Worm (Caenorhabditis elegans) whole organism, midembryonic: ENCODE data around the gene F19B10.5.

ENCODE experiments used
- T22C8.4 ChIP-seq: fragments of 200-800 bp; sonication (Bioruptor generic); IDR thresholded peaks from 2 replicates; pipeline ENCODE4 v1.3.6; 2022; ENCODE audit warnings: missing genetic modification characterization, missing compliant biosample characterization
- cog-1 ChIP-seq: sonication (generic microtip); optimal IDR thresholded peaks from 2 replicates; lab custom pipeline; 2016; ENCODE audit warnings: missing genetic modification characterization, missing compliant biosample characterization
- flt-1 ChIP-seq: fragments of 200-800 bp; sonication (Bioruptor generic); IDR thresholded peaks from 2 replicates; pipeline ENCODE4 v1.3.6; 2022; ENCODE audit warnings: missing genetic modification characterization, missing compliant biosample characterization
- klf-2 ChIP-seq: fragments of 200-800 bp; sonication (Bioruptor generic); conservative IDR thresholded peaks from 2 replicates; pipeline ENCODE4 v1.3.6; 2022; ENCODE audit warnings: missing genetic modification reagents, missing genetic modification characterization, missing compliant biosample characterization
- med-1 ChIP-seq: sonication (generic microtip); optimal IDR thresholded peaks from 2 replicates; lab custom pipeline; 2017; ENCODE audit warnings: missing genetic modification characterization, mild to moderate bottlenecking, missing compliant biosample characterization, antibody characterized with exemption, missing genetic modification reagents; ENCODE audit not compliant: insufficient read depth
- ref-1 ChIP-seq: fragments of 200-800 bp; sonication (Bioruptor generic); conservative IDR thresholded peaks from 2 replicates; pipeline ENCODE4 v1.3.6; 2022; ENCODE audit warnings: missing genetic modification reagents, missing genetic modification characterization, missing compliant biosample characterization
- tab-1 ChIP-seq: fragments of 200-800 bp; sonication (Bioruptor generic); IDR thresholded peaks from 2 replicates; pipeline ENCODE4 v1.3.6; 2022; ENCODE audit warnings: missing genetic modification characterization, missing compliant biosample characterization
- ztf-23 ChIP-seq: fragments of 200-800 bp; sonication (Bioruptor generic); IDR thresholded peaks from 2 replicates; pipeline ENCODE4 v1.3.6; 2022; ENCODE audit warnings: missing genetic modification reagents, missing genetic modification characterization, missing compliant biosample characterization
- ztf-29 ChIP-seq: fragments of 200-800 bp; sonication (Bioruptor generic); IDR thresholded peaks from 2 replicates; pipeline ENCODE4 v1.3.6; 2022; ENCODE audit warnings: missing genetic modification reagents, missing genetic modification characterization, missing compliant biosample characterization

DNA sequence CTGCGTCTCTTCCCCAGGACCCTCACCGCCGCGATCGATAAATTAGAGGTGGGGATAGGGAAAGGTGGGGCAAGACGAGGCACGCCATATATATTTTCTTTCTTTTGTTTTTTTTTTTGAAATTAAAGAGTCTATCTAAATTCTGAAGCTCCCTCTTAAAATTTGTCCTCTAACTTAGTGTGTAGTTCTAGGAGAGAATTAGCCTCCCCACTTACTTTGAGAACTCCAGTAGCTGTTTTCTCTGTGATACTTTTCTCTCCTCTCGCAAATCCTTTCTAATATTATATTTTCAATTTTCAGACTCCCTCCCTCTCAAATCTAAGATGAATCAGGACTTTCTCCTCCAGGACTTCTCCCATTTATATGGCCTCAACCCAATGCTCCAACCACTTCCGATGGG is 33.5 kb upstream of the F19B10.5 start, which contains the start of gene M151.7:
- no peak for TF ChIP-seq T22C8.4 (GFP tag; lab: Robert Waterston, UW)
- TF ChIP-seq flt-1 (GFP tag; lab: Robert Waterston, UW) = no peak
- no peak for TF ChIP-seq ref-1 (GFP tag; lab: Robert Waterston, UW)
- no peak for TF ChIP-seq ztf-29 (GFP tag; lab: Robert Waterston, UW)
- TF ChIP-seq med-1 = no peak
- TF ChIP-seq tab-1 = no peak
- TF ChIP-seq cog-1 (tag; lab: Kevin White, UChicago) = no peak
- no peak for TF ChIP-seq klf-2 (GFP tag; lab: Robert Waterston, UW)
- TF ChIP-seq ztf-23 = no peak
